Worm (Caenorhabditis elegans) whole organism, L4 larva: Measurements from ENCODE around the gene ehn-3.

Experiments
- ZK546.5 ChIP-seq, 2 experiments: sonication (generic microtip); optimal IDR thresholded peaks; 2 replicates each; lab custom pipeline; 2017; ENCODE audit warnings: missing biosample characterization in 2 of 2, missing genetic modification characterization in 2 of 2
- ces-1 ChIP-seq: fragments of 150-350 bp; sonication (generic microtip); optimal IDR thresholded peaks from 4 replicates; lab custom pipeline; 2014; ENCODE audit warnings: missing biosample characterization, missing genetic modification reagents, missing genetic modification characterization
- egl-27 ChIP-seq: sonication (generic microtip); optimal IDR thresholded peaks from 3 replicates; lab custom pipeline; 2017; ENCODE audit warnings: missing biosample characterization, missing genetic modification reagents, missing genetic modification characterization
- fos-1 ChIP-seq: fragments of 150-350 bp; optimal IDR thresholded peaks from 2 replicates; lab custom pipeline; 2014; ENCODE audit warnings: missing biosample characterization, missing genetic modification characterization
- hlh-11 ChIP-seq: fragments of 200-800 bp; sonication (Bioruptor generic); optimal IDR thresholded peaks from 2 replicates; lab custom pipeline; 2018; ENCODE audit warnings: mild to moderate bottlenecking, missing genetic modification characterization, missing compliant biosample characterization
- nhr-11 ChIP-seq: fragments of 150-350 bp; optimal IDR thresholded peaks from 2 replicates; lab custom pipeline; 2014; ENCODE audit warnings: missing biosample characterization, missing genetic modification characterization
- nhr-28 ChIP-seq: fragments of 150-350 bp; optimal IDR thresholded peaks from 2 replicates; lab custom pipeline; 2014; ENCODE audit warnings: missing biosample characterization, missing genetic modification characterization
- nhr-42 ChIP-seq: fragments of 200-800 bp; sonication (Bioruptor generic); IDR thresholded peaks from 2 replicates; pipeline ENCODE4 v1.3.6; 2022; ENCODE audit warnings: missing genetic modification characterization, missing compliant biosample characterization

DNA sequence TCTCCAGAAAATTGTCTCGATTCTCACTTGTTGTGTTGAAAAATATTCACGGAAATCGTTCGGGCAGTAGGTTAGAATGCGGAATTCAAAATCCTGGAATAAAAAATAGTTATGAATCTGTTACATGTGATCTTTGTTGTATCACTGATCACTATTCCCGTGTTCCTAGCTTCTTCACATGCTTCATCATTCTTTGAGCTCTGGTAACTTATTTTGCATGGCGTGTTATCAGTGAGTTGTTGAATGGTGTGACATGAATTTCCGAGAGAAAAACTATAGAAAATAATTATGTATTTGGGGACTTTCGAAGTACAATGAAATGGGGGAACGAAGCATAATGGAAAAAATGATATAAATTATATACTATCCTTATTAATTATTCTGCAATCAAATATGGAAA, 25.5 kb downstream of the ehn-3 start:
- TF ChIP-seq ces-1 (GFP tag; lab: Kevin White, UChicago): no peak
- no peak for TF ChIP-seq egl-27 (tag; lab: Kevin White, UChicago)
- peak; percentile 39 for TF ChIP-seq hlh-11
- TF ChIP-seq nhr-28 (tag; lab: Kevin White, UChicago): peak; percentile 39
- no peak for TF ChIP-seq ZK546.5 (tag; optimal IDR thresholded peaks at IDR 0.05; lab: Kevin White, UChicago)
- no peak for TF ChIP-seq fos-1 (tag; lab: Kevin White, UChicago)
- TF ChIP-seq nhr-42: no peak
- TF ChIP-seq nhr-11 (tag; lab: Kevin White, UChicago): no peak
